Fruit fly (Drosophila melanogaster) ovary, adult (tissue): ENCODE results near the gene CG43072.

Experiments
- CG17801 ChIP-seq: fragments of 200-800 bp; optimal IDR thresholded peaks from 2 replicates; lab custom pipeline; 2019; ENCODE audit warnings: missing biosample characterization, mild to moderate bottlenecking, missing genetic modification characterization, moderate library complexity; ENCODE audit not compliant: partially characterized antibody

Gene CG43072

DNA sequence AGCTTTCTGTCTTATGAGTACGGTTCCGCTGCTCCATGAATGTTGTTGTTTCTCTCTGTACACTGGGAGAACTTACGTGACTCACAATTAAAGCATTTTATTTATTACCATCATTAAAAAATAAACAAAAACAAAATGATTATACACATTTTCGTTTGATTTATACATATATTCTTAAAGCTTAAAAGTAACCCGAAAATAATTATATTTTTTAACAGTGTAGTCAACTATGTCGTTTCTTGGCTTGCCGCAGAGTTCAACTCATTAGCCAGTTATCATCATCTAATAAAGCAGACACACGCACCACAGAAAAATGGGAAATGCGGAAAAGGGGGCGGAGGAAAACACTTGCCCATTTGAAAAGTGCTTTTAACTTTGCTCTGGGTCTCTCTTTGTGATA lies 28.2 kb upstream of the CG43072 start:
- peak; percentile 78 for TF ChIP-seq CG17801

DNA sequence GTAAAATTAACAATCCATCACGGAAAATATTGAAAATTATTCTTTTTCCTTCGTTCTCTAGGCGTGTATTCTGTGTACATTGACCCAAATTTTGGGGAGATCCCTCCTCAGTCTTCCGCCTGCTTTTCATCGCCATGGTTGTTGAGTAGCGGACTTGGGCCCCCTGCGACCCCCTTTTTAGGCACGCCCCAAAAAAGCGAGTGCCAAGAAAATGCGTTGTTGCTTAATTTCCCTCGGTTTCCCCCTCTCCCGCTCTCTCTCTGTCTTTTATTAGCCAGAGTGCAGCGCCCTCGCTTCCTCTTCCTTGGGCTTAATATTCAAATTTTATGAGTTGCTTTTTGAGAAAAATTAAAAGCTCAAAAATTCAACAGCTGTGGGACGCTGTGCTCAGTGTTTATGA lies 24.8 kb upstream of the CG43072 start:
- TF ChIP-seq CG17801, result no peak

DNA sequence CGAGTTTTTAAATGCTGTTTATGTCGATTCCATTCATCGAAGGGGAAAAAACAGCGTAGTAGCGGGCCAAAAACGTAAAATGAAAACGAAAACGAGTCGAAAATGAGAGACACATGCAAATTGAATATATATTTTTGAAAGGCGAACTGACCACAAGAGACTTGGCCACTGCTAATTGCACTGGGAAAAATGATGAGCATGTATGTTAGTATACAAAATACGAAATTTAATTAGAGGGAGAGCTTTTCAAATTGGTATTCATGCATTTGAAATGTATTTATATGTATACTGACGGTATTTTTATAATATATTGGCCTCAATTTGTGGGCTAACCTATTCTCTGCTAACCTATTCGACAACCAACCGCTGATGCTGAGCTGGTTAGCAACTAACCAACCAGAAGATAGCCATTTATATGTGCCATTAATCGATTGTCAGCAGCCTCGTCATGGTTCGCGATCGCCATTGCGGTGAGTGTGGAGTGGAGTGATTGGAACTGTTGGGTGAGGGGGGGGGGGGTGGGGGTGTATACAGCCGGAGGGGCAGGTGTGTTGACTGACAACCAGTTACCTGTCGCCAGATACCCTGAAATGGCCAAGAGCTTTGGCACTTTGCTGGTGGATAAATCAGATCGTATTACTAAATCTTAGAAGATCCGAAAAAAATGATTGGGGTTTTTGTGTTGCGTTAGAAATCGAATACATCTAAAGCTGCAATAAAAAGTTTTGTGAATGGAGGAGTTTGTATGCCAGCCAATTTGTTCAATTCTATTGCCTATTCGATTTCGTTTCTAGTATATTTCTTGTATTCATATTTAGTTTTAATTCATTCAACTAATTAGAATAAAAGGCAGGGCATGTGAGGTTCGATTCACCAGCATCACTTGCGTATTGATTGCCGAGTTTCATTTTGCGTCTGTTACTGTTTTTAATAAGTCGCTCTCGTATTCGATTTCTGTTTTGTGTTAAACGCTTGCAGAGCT lies 23.4 kb upstream of the CG43072 start:
- TF ChIP-seq CG17801, result no peak

DNA sequence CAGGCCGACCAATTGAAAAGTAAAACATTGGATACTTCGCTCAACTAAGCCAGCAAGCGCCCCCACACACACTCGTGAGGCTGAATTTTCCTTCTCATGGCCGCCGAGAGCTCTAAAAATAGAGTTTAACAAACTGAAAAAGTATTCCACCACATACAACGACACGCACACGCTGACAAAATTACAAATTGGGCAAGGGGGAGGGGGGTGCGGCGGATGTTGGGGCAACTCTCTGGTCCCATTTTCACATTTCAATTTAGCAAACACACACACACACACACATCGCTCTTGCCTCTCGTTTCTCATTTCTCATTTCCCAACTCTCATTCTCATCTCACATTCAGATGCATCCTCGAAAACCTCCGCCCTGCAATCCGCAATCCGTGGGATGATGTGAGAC lies 22.2 kb upstream of the CG43072 start:
- TF ChIP-seq CG17801, result no peak

DNA sequence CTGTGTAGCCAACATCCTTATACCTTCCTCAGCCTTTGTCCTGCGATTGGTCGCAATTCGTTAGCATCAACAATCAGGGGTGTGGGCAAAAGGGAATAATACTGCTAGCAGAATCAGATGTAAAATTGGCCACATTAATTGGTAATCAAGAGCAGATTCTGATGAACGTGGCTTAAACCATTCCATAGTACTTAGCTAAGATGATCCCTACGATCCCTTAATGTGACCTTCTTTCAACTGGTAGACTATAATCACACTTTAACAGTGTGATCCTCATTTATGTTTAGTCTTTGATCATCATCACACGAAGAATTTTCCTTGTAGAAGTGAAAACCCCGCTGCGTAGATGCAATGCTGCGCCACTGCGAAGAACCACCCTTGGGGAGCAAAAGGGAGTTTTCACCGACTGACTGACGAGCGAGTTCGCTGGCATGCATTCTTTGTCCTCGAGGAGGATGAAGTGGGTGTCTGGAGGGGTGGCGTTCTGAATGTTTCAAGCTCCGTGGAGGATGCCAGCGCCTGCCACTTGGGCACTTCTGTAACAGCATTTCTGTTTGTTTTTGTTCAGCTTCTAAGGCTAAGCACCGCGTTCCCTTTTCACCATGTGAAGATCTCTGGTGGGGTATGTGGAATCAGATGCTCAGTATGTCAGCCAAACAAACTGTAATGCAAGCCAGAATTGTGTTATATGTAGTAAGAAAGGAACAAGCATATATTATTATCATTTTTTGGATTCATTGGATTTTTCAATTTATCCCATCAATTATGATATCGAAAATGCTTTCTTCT lies 21.6 kb upstream of the CG43072 start:
- no peak for TF ChIP-seq CG17801

DNA sequence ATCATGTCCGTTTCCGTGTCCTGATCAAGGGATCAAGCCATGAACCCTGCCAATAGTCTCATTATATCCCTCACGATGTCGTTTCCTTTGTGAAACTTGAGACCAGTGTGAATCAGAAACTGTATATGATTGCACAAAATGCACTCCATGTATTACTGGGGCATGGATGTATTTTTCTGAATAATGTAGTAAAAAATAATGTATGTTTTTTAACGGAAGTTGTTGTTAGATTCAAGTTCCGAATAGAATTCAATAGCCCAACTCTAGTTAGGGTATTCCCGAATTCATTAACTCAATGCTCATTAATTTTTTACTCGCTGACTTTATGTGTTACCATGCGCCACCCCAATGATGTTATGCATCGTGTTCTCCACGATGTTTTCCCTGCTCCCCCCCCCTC lies 20.9 kb upstream of the CG43072 start:
- no peak for TF ChIP-seq CG17801

DNA sequence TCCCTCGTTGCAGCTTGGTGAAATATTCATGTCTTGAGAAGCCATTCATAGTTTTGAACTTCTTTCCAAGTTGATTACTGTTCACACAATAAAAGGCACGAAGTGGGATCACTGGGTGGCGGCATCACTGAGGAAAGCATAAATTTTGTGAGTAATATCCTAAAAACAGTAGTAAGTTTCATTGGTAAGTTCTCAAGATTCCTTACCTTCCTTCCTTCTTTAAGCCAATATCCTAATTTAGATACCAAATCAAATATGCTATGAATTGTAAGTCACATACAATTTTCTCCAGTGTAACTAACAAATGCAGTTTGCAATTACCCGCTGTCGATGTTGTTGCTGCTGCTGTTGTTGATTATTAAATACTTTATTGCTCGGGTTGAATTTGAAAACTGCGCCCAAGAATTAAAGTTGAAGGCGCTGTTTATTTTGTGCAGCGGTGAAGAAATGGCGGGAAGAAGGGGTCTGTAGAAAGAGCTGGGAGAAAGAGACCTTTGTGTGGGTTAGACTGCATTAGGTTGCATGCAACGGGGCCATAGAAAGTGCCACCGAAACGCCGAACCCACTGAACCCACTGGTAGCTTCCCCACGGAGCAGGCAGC lies 19.4 kb upstream of the CG43072 start:
- TF ChIP-seq CG17801, result no peak

DNA sequence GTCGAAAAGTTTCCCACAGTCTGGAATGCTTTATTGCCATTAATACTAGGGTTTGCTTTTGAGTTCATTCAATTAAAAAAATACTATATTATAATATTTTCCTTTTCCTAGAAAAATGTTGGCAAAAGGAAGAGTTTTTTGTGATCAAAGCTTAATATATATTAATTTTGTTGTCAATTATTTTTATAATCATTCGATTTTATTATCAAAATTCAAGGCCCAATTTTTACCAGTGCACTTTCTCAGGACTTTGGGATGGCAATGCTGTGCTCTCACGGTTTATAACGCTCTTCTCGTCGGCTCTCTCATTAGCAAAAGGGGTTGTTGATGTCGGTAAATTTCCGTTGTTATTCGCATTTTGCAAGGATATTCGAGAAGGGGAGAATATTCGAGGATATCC lies 18.6 kb upstream of the CG43072 start:
- TF ChIP-seq CG17801, result no peak

DNA sequence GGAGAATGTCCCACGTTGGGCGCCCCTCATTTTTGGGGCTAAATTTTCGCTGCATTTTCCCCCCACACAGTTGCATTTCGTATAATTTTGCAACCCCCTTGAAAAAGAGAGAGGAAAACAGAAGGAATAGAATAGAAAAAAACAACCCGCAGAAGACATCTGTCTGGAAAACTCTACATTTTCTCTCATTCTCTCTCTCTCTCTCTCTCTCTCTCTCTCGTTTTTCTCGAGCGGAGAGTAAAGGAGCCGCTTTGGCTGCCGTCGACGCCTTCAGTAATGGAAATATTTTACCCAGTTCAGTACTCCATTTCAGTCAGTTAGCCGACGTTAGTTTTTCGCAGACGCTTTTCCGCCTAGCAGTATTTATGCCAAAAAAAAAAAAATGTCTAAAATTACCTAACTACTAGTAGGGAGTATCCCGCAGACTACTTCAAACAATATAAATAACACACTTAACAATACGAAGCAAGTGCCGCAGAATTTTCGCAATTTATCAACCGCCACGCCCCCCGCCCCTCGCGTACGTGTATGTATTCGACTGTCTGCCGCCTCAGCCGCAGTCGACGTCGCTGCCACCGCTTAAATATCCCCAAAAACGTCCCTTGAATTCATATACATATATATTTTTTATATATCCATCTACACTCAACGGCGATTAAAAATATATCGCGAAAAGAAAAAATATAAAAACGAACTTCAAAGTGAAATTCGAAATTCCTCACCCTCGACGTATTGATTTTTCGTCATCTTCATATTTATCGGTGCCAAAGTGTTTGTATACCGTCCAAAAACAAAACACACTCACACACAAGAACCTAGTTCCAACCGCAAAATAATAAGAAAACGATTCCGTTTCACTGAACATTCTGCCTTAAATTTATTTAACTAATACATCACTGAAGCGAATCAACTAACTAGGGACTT lies 17.7 kb upstream of the CG43072 start:
- no peak for TF ChIP-seq CG17801

DNA sequence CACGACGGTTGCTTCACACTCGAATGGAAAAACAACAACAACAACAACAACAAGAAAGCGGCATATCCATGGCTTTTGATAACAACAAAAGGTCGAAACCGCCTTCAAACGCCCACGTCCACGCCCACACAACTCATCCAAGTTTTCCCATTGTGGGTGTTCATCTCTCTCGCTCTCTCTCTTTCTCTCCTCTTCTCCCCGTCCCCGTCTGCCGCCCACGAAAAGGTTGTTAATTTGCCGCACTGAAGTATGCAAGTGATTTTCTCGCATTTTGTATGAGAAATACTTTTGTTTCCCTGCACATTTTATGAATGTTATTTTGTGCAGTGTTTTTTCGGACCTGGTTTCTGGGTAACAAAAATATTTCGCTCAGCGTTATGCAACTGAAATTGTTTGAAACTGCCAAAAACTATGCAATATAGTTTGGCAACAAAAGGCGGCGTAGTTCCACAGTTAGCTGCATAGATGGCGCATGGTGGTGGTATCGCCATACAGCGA lies 16.2 kb upstream of the CG43072 start:
- TF ChIP-seq CG17801, result no peak

DNA sequence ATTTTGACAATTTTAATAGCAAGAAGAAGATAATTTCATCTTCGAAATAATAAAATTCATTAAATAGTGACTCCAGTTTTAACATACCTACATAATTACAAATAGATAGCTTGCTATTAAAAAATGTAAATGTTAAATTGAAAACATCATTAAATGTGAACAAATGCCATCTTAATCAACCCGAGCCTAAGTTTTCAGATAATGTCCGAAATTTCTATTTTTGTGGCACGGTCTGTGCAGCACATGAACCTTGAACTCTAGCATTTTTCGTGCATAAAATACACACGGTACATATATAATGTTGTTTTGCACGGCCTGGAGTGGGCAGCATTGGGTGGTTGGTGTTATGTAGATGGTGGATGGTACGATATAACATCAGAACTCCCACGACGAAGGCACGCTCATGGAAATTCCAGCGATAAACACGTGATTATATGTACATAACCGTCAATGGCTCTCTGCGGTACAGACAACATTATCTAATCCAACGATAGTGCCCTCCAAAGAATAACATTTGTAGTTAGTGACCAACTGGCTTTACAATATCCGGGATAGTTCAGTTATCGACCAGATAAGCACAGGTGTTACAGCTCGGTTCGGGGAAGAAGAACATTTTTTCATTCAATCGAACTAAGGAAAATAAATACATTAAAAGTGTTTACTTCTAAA lies 15.4 kb upstream of the CG43072 start:
- no peak for TF ChIP-seq CG17801

DNA sequence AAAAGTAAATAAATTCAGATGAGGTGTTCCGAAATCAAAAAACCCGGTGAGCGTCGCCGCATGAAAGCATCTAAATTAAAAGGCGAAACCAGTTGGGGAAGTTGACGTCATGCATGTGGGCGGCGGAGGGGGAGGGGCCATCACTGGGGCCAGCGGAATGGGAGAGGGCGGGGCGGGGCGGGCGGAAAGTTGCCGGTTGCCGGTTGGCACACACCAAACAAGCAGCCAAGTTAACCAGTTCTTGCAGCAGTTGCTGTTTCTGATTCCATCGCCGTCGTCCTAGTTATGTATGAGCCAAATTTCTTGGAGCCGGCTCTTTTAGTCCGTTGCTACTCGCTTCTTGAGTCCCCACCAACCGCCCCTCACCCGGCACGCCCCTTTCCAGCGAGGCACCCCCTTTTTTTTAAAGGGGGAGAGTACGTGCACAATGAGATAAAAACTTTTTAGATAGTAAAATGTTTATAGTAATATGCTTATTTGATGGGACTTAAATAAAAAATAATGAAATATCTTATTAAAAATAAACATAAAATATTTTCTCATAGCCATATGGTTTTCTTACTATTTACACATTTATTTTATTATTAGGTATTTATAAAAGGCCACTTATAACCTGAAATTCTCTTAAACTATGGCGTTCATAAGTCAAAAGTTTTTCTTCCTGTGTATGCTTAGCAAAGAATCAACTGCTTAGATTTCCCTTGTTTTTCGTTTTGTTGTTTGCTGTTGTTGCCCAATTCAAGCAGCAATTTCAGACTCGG lies 13.3 kb upstream of the CG43072 start:
- no peak for TF ChIP-seq CG17801

DNA sequence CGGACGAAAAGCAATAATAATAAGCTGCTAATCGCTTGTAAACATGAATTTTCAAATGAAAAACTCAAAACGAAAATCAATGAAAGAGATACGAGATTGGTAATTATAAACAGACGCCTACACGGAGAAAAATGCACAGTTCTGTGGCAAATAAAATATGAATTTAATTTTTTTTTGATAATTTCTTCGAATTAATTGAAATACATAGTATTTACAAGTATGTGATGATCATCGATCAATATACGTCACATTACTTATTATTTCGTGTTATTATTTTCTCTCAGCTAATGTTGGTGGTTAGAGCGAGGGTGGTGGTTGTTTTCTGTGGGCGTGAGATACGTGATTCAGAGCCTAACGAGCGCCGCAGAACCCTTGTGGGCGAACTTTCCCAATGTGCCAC lies 11.9 kb upstream of the CG43072 start:
- no peak for TF ChIP-seq CG17801

DNA sequence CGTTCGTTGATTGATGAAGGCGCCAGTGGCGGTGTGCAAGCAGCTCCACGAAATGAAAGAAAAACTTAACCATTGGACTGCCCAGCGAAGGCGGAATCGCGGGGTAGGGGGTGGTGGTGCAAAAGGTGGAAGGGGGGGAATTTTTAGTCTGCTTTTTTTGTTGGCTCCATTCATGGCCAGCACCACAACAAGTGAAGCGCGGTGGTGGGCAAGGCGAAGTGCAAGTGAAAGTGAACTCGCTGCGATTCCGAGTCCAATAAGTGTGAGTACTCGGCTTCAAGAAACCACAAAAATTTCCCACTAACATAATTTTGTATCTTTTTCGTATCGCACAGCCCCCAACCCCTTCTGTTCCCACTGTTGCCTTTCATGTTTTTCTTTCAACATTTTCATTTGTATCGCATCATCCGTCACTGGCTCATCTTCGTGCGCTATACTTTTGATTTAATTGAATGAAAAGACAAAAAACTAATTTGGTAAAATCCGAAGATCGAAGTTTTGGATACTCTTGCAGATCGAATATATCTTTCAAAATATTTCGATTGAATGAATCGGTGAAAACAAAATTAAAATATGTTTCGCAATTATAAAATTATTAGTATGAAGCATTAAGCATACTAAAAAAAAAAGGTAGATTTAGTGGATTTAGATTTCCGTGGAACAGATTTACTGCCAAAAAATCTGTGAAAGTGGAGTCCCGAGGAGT lies 11.3 kb upstream of the CG43072 start:
- no peak for TF ChIP-seq CG17801
